Worm (Caenorhabditis elegans): ENCODE measurements around the gene F32D8.11.

F32D8.11 gene

DNA sequence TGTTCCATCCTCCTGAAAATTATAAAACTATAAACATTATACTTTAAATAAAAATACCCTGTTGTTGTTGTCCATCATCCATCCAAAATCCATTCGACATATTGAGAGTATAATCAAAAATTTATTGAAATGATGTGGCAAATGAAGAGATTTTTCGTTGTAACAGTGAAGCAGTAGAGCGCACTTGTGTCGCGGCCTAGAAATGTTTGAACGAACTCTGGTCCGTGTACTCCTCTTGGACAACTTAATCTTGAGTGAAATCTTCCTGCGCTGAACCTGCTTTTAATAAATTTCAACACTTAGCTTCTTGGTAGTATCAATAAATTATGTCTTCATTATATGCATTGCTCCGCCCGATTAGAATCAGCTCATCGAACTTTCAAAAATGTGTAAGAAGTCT, 5.7 kb upstream of the F32D8.11 start, which contains the start of the genes F32D8.14 and F32D8.5 (continued):
- TF ChIP-seq unc-62 (GFP tag; optimal IDR thresholded peaks at IDR 0.05 in 1 of 2) (peak in 1 of 2 experiments; percentile 84), unc-62 (tag; optimal IDR thresholded peaks at IDR 0.05) (no peak), unc-39 (tag; optimal IDR thresholded peaks at IDR 0.05) (no peak), snpc-4 (tag; optimal IDR thresholded peaks at IDR 0.05) (no peak), dmd-6 (GFP tag; IDR thresholded peaks at IDR 0.05) (peak; percentile 46)

DNA sequence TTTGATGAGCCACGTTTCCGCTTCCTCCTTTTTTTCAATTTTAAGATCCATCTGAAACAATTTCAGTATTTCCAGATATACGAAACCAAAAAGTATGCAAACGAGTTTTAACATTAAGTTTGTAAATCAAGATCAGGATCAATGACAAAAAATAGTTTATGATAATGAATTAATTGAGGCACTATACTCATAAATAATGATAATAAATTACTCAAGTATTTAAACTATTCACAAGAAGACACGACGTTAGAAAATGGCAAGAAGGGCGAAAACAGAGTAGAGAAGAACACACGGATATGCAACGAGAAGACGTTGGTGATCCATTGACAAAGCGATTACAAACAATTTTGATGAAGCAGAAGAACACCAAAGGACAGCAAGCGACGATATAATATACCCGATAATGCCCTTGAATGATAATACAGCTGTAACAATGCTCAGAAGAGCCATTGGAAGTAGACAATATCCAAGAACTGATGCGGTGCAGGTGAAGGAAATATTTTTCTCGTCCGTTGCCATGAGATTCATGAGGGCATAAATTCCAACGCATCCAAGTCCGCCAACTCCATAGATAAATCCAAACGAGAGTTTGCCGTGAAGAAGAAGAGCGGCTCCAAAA, 4.7 kb upstream of the F32D8.11 start, which contains the start of gene F32D8.4:
F32D8.4 (minus strand) TSS at position 51 of the 619 bp plus-strand sequence.
- TF ChIP-seq nhr-10 (tag; optimal IDR thresholded peaks at IDR 0.05) (no peak), aha-1 (tag) (peak; percentile 57), nhr-76 (tag; optimal IDR thresholded peaks at IDR 0.05) (no peak)

DNA sequence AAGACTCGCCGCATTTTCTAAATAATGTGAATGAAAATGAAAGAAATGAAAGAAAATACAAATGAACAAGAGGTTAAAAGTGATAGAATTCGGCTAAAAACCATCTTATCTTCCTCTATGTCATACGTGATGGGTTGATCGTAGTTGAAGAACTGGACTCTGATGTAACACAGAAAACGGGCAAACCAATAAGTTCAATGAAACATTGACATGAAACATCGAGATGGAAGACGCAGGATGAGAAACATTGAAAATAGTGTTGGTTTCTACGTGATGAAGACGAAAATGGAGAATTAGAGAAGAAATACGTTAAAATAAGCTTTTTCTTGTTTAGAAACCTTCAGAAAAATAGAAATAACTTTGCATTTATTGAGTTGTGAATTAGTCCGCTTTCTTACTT, 2.0 kb upstream of the F32D8.11 start, which contains the start of gene F32D8.12:
F32D8.12 (minus strand) TSS at position 48 of the 400 bp plus-strand sequence.
- 0 out of 2 replicates have a peak, but pooled peaks have one; percentile 17 for TF ChIP-seq ctbp-1 (GFP tag; IDR thresholded peaks at IDR 0.05)
- TF ChIP-seq lsy-2 (tag; optimal IDR thresholded peaks at IDR 0.05) = peak in 1 of 2 experiments; percentile 57
- peak in 1 of 2 experiments; percentile 42 for TF ChIP-seq mdl-1 (tag; optimal IDR thresholded peaks at IDR 0.05)
- TF ChIP-seq egl-43 (GFP tag; IDR thresholded peaks at IDR 0.05) = no peak
- no peak for TF ChIP-seq zip-11 (GFP tag; IDR thresholded peaks at IDR 0.05)
- no peak for TF ChIP-seq pqm-1 (tag; optimal IDR thresholded peaks at IDR 0.05)
- peak; percentile 59 for TF ChIP-seq mes-2 (tag; optimal IDR thresholded peaks at IDR 0.05; ENCODE audit: poor library complexity, severe bottlenecking)
- no peak for TF ChIP-seq daf-16 (GFP tag; optimal IDR thresholded peaks at IDR 0.05)
- TF ChIP-seq daf-16 (tag; optimal IDR thresholded peaks at IDR 0.05) = peak; percentile 58
- TF ChIP-seq hlh-30 (tag; optimal IDR thresholded peaks at IDR 0.05; ENCODE audit: insufficient read depth) = peak; percentile 39
- no peak for TF ChIP-seq zfp-2 (tag; optimal IDR thresholded peaks at IDR 0.05)
- peak; percentile 48; the same call in 1 of the 2 replicates for TF ChIP-seq lin-38 (GFP tag; IDR thresholded peaks at IDR 0.05)
- TF ChIP-seq nhr-111 (GFP tag; optimal IDR thresholded peaks at IDR 0.05) = no peak
- peak; percentile 73 for TF ChIP-seq nhr-28 (tag; optimal IDR thresholded peaks at IDR 0.05)
- peak; percentile 34 for TF ChIP-seq mep-1 (tag; optimal IDR thresholded peaks at IDR 0.05)
- peak; percentile 58 for TF ChIP-seq dmd-6 (GFP tag; IDR thresholded peaks at IDR 0.05)
- TF ChIP-seq nhr-48 (tag; optimal IDR thresholded peaks at IDR 0.05) = peak; percentile 6
- no peak for TF ChIP-seq egl-27 (tag; optimal IDR thresholded peaks at IDR 0.05)
- peak; percentile 61 for TF ChIP-seq dve-1 (tag; optimal IDR thresholded peaks at IDR 0.05; ENCODE audit: insufficient read depth)
- peak; percentile 56 for TF ChIP-seq nhr-10 (tag; optimal IDR thresholded peaks at IDR 0.05)
- no peak for TF ChIP-seq F10B5.3 (tag; optimal IDR thresholded peaks at IDR 0.05)
- no peak for TF ChIP-seq dpl-1 (GFP tag; optimal IDR thresholded peaks at IDR 0.05)
- TF ChIP-seq ces-1 (GFP tag; optimal IDR thresholded peaks at IDR 0.05) = no peak
- peak; percentile 45 for TF ChIP-seq hlh-11 (tag; optimal IDR thresholded peaks at IDR 0.05)
- TF ChIP-seq mxl-2 (GFP tag; conservative IDR thresholded peaks at IDR 0.05) = no peak
- TF ChIP-seq nhr-77 (tag; optimal IDR thresholded peaks at IDR 0.05) = peak; percentile 22
- TF ChIP-seq duxl-1 (tag; optimal IDR thresholded peaks at IDR 0.05; ENCODE audit: poor library complexity) = peak; percentile 13
- peak; percentile 47 for TF ChIP-seq nhr-11 (tag; optimal IDR thresholded peaks at IDR 0.05)
- TF ChIP-seq aha-1 (tag) = peak; percentile 56
- TF ChIP-seq hif-1 (tag; optimal IDR thresholded peaks at IDR 0.05) = peak in 1 of 2 experiments; percentile 85
- peak in 1 of 2 experiments; percentile 97 for TF ChIP-seq unc-62 (GFP tag; optimal IDR thresholded peaks at IDR 0.05 in 1 of 2)
- no peak for TF ChIP-seq unc-62 (tag; optimal IDR thresholded peaks at IDR 0.05)

DNA sequence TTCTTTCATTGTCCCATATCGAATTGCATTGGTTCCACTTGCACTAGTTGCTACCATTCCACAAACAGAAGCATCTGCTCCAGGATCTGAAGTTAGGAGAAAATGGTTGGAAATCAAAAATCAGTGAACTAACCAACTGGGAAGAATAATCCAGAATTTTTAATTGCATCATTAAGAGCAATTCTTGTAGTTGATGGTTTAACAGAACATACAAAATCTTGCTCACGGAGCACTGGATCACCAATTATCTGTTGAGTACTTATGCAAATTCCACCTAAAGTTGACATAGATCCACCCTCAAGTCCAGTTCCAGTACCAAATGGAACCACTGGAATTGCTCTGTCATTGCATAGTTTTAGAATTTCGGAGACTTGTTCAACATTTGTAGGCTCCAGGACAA, 838 bp upstream of the F32D8.11 start:
- TF ChIP-seq dmd-6 (GFP tag; IDR thresholded peaks at IDR 0.05) = no peak
- TF ChIP-seq unc-62 (GFP tag; optimal IDR thresholded peaks at IDR 0.05 in 1 of 2) = peak in 1 of 2 experiments; percentile 90
- TF ChIP-seq unc-62 (tag; optimal IDR thresholded peaks at IDR 0.05) = no peak
- no peak for TF ChIP-seq lin-38 (GFP tag; IDR thresholded peaks at IDR 0.05)
